Worm (Caenorhabditis elegans) whole organism, L4 larva: Measurements from ENCODE around the gene ttn-1.

Experiments used
- jun-1 ChIP-seq: fragments of 150-350 bp; optimal IDR thresholded peaks from 2 replicates; lab custom pipeline; 2014; ENCODE audit warnings: missing biosample characterization, missing genetic modification reagents, missing genetic modification characterization
- lin-15B ChIP-seq: fragments of 150-350 bp; sonication (generic microtip); optimal IDR thresholded peaks from 3 replicates; lab custom pipeline; 2014; ENCODE audit warnings: missing biosample characterization, missing genetic modification characterization
- madf-5 ChIP-seq, 2 experiments: fragments of 200-800 bp; sonication (Bioruptor generic); IDR thresholded peaks; 2 replicates each; pipeline ENCODE4 v1.3.6; 2022; ENCODE audit warnings: missing compliant biosample characterization in 2 of 2, missing genetic modification characterization in 2 of 2
- nhr-237 ChIP-seq: sonication (generic microtip); optimal IDR thresholded peaks from 2 replicates; lab custom pipeline; 2017; ENCODE audit warnings: missing biosample characterization, missing genetic modification characterization
- nhr-77 ChIP-seq: fragments of 150-350 bp; optimal IDR thresholded peaks from 2 replicates; lab custom pipeline; 2014; ENCODE audit warnings: missing biosample characterization, missing genetic modification characterization
- ztf-11 ChIP-seq: fragments of 150-350 bp; optimal IDR thresholded peaks from 2 replicates; lab custom pipeline; 2014; ENCODE audit warnings: missing biosample characterization, missing genetic modification characterization

DNA sequence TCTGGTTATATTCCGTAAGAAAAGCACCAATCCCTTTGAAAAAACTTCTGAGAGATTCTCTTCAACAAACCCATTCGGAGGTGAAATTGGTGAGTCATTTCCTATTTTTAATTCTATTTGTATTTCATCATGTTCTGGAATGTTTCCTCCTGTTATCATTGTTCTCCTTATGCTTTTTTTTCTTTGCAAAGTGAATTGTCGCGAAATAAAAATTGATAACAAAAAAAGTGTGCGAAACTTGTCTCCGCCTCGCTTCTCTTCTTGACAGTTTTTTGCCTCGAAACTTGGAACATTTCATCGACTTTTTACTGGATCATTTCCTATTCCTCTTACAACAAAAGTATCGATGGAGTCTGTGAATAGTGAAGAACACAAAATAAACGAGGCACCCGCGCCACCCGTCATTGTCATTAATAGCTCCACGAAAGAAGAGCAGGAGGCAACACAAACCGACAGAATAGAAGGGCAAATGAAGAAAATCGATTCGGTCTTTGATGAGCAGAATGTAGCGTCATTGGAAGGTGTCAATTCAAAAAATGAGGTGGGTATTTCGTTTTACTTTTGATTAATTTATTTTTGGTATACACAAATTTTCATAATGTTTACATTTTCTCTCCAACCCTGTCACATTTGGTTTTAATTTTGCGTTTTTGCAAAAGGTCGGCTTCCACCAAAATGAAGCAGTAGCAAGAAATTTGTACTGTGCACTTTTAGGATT is 7.7 kb upstream of the ttn-1 start:
- TF ChIP-seq ztf-11 (tag; lab: Kevin White, UChicago): no peak
- no peak for TF ChIP-seq nhr-77 (tag; lab: Kevin White, UChicago)
- TF ChIP-seq lin-15B (tag; lab: Kevin White, UChicago): no peak
- no peak for TF ChIP-seq nhr-237 (tag; lab: Kevin White, UChicago)
- no peak for TF ChIP-seq jun-1 (tag; lab: Kevin White, UChicago)
- no peak for TF ChIP-seq madf-5 (GFP tag; IDR thresholded peaks at IDR 0.05; lab: Robert Waterston, UW)
